Fruit fly (Drosophila melanogaster) whole organism, embryonic: ENCODE measurements around the gene dbe.
A peak's percentile ranks its signal among the peaks of the same experiment; 100 is the strongest.

Experiments
- Aef1 ChIP-seq: fragments of 200-800 bp; sonication (Bioruptor generic); IDR thresholded peaks from 3 replicates; pipeline ENCODE4 v1.3.6; 2022; ENCODE audit warnings: missing biosample characterization, missing genetic modification characterization
- Asciz ChIP-seq: fragments of 200-800 bp; sonication (Bioruptor generic); optimal IDR thresholded peaks from 2 replicates; lab custom pipeline; 2017; ENCODE audit warnings: missing biosample characterization, mild to moderate bottlenecking, missing genetic modification characterization, missing genetic modification reagents
- Atf3 ChIP-seq: fragments of 200-800 bp; sonication (Bioruptor generic); optimal IDR thresholded peaks from 3 replicates; lab custom pipeline; 2016; ENCODE audit warnings: missing biosample characterization, missing genetic modification characterization
- CG10366 ChIP-seq: fragments of 200-800 bp; sonication (Bioruptor generic); IDR thresholded peaks from 2 replicates; pipeline ENCODE4 v1.3.6; 2022; ENCODE audit warnings: missing biosample characterization, missing genetic modification characterization
- CG11085 ChIP-seq: fragments of 200-800 bp; sonication (Bioruptor generic); IDR thresholded peaks from 2 replicates; pipeline ENCODE4 v1.3.6; 2022; ENCODE audit warnings: missing biosample characterization, missing genetic modification characterization
- CG13894 ChIP-seq: fragments of 200-800 bp; sonication (Bioruptor generic); optimal IDR thresholded peaks from 3 replicates; lab custom pipeline; 2018; ENCODE audit warnings: missing biosample characterization, mild to moderate bottlenecking, missing genetic modification characterization, moderate library complexity
- CG14667 ChIP-seq: fragments of 200-800 bp; sonication (Bioruptor generic); IDR thresholded peaks from 2 replicates; pipeline ENCODE4 v1.3.6; 2022; ENCODE audit warnings: missing biosample characterization, missing genetic modification characterization
- CG1832 ChIP-seq: fragments of 200-800 bp; sonication (Bioruptor generic); optimal IDR thresholded peaks from 2 replicates; lab custom pipeline; 2017; ENCODE audit warnings: missing biosample characterization, mild to moderate bottlenecking, missing genetic modification characterization, inconsistent platforms
- CG2199 ChIP-seq: fragments of 200-800 bp; sonication (Bioruptor generic); IDR thresholded peaks from 3 replicates; pipeline ENCODE4 v1.3.6; 2022; ENCODE audit warnings: missing biosample characterization, missing genetic modification characterization
- CG2202 ChIP-seq: fragments of 200-800 bp; sonication (Bioruptor generic); optimal IDR thresholded peaks from 2 replicates; lab custom pipeline; 2018; ENCODE audit warnings: missing biosample characterization, mild to moderate bottlenecking, missing genetic modification characterization
- CG32767 ChIP-seq: fragments of 200-800 bp; sonication (Bioruptor generic); IDR thresholded peaks from 2 replicates; pipeline ENCODE4 v1.3.6; 2022; ENCODE audit warnings: missing biosample characterization, missing genetic modification characterization
- CG34224 ChIP-seq: fragments of 200-800 bp; sonication (Bioruptor generic); IDR thresholded peaks from 3 replicates; pipeline ENCODE4 v1.3.6; 2022; ENCODE audit warnings: missing biosample characterization, missing genetic modification characterization; ENCODE audit not compliant: partially characterized antibody
- CG3838 ChIP-seq: fragments of 200-800 bp; sonication (Bioruptor generic); optimal IDR thresholded peaks from 3 replicates; lab custom pipeline; 2016; ENCODE audit warnings: missing biosample characterization, missing genetic modification characterization
- CG4820 ChIP-seq: fragments of 200-800 bp; sonication (Bioruptor generic); optimal IDR thresholded peaks from 3 replicates; lab custom pipeline; 2016; ENCODE audit warnings: missing biosample characterization, missing genetic modification characterization
- CG5245 ChIP-seq: fragments of 200-800 bp; sonication (Bioruptor generic); optimal IDR thresholded peaks from 3 replicates; lab custom pipeline; 2016; ENCODE audit warnings: missing biosample characterization, missing genetic modification characterization
- CG5953 ChIP-seq: fragments of 200-800 bp; sonication (Bioruptor generic); IDR thresholded peaks from 2 replicates; pipeline ENCODE4 v1.3.6; 2022; ENCODE audit warnings: missing biosample characterization, missing genetic modification characterization
- CG6813 ChIP-seq: fragments of 200-800 bp; sonication (Bioruptor generic); optimal IDR thresholded peaks from 2 replicates; lab custom pipeline; 2017; ENCODE audit warnings: missing biosample characterization, missing genetic modification characterization, mild to moderate bottlenecking, moderate library complexity, missing genetic modification reagents
- CG7786 ChIP-seq: fragments of 200-800 bp; sonication (Bioruptor generic); optimal IDR thresholded peaks from 2 replicates; lab custom pipeline; 2016; ENCODE audit warnings: missing biosample characterization, missing genetic modification characterization
- CG8944 ChIP-seq: fragments of 200-800 bp; sonication (Bioruptor generic); optimal IDR thresholded peaks from 3 replicates; lab custom pipeline; 2016; ENCODE audit warnings: missing biosample characterization, missing genetic modification characterization
- CoRest ChIP-seq: fragments of 200-800 bp; sonication (Bioruptor generic); optimal IDR thresholded peaks from 3 replicates; lab custom pipeline; 2018; ENCODE audit warnings: missing biosample characterization, mild to moderate bottlenecking, missing genetic modification characterization, moderate library complexity
- D19A ChIP-seq: fragments of 200-800 bp; optimal IDR thresholded peaks from 3 replicates; lab custom pipeline; 2019; ENCODE audit warnings: missing biosample characterization, mild to moderate bottlenecking, missing genetic modification characterization, moderate library complexity
- Dfd ChIP-seq, 2 experiments: fragments of >200 bp; optimal IDR thresholded peaks; 2 replicates each; lab custom pipeline; 2017; ENCODE audit warnings: missing biosample characterization in 2 of 2, missing genetic modification characterization in 2 of 2
- Dip2 ChIP-seq: fragments of 200-800 bp; sonication (Bioruptor generic); IDR thresholded peaks from 2 replicates; pipeline ENCODE4 v1.3.6; 2022; ENCODE audit warnings: missing biosample characterization, missing genetic modification characterization
- Dp ChIP-seq: fragments of 200-800 bp; sonication (Bioruptor generic); optimal IDR thresholded peaks from 2 replicates; lab custom pipeline; 2018; ENCODE audit warnings: missing biosample characterization, mild to moderate bottlenecking, missing genetic modification characterization, moderate library complexity
- E2f2 ChIP-seq: fragments of 200-800 bp; sonication (Bioruptor generic); IDR thresholded peaks from 2 replicates; pipeline ENCODE4 v1.3.6; 2022; ENCODE audit warnings: missing biosample characterization, missing genetic modification characterization
- Gug ChIP-seq: fragments of 200-800 bp; sonication (Bioruptor generic); IDR thresholded peaks from 4 replicates; pipeline ENCODE4 v1.3.6; 2022; ENCODE audit warnings: missing biosample characterization, missing genetic modification characterization
- MTF-1 ChIP-seq: fragments of 200-800 bp; sonication (Bioruptor generic); optimal IDR thresholded peaks from 2 replicates; lab custom pipeline; 2018; ENCODE audit warnings: missing biosample characterization, mild to moderate bottlenecking, missing genetic modification characterization, borderline replicate concordance
- Pdp1 ChIP-seq, 2 experiments: fragments of 200-800 bp; sonication (Bioruptor generic); optimal IDR thresholded peaks; 3 replicates each; lab custom pipeline; 2016; ENCODE audit warnings: missing biosample characterization in 2 of 2, missing genetic modification characterization in 2 of 2, mild to moderate bottlenecking in 1 of 2, moderate library complexity in 1 of 2
- Poxn ChIP-seq: fragments of 200-800 bp; sonication (Bioruptor generic); IDR thresholded peaks from 2 replicates; pipeline ENCODE4 v1.3.6; 2022; ENCODE audit warnings: missing biosample characterization, missing genetic modification characterization
- Spps ChIP-seq: fragments of 200-800 bp; sonication (Bioruptor generic); optimal IDR thresholded peaks from 2 replicates; lab custom pipeline; 2018; ENCODE audit warnings: missing biosample characterization, mild to moderate bottlenecking, missing genetic modification characterization
- Tbp ChIP-seq: fragments of >200 bp; optimal IDR thresholded peaks from 2 replicates; lab custom pipeline; 2018; ENCODE audit warnings: missing biosample characterization, missing genetic modification characterization
- az2 ChIP-seq: fragments of 200-800 bp; sonication (Bioruptor generic); optimal IDR thresholded peaks from 3 replicates; lab custom pipeline; 2016; ENCODE audit warnings: missing biosample characterization, missing genetic modification characterization
- bsh ChIP-seq, 2 experiments: fragments of 200-800 bp; sonication (Bioruptor generic); optimal IDR thresholded peaks; 2 replicates each; lab custom pipeline; 2017 to 2018; ENCODE audit warnings: mild to moderate bottlenecking in 2 of 2, missing biosample characterization in 2 of 2, missing genetic modification characterization in 2 of 2, moderate library complexity in 1 of 2
- caup ChIP-seq: fragments of 200-800 bp; sonication (Bioruptor generic); optimal IDR thresholded peaks from 3 replicates; lab custom pipeline; 2017; ENCODE audit warnings: missing biosample characterization, mild to moderate bottlenecking, missing genetic modification characterization, moderate library complexity; ENCODE audit not compliant: severe bottlenecking
- crp ChIP-seq, 2 experiments: fragments of 200-800 bp; sonication (Bioruptor generic); optimal IDR thresholded peaks; 2 replicates in 1 of 2; 3 replicates in 1 of 2; lab custom pipeline; 2017; ENCODE audit warnings: missing biosample characterization in 2 of 2, missing genetic modification characterization in 2 of 2, mild to moderate bottlenecking in 1 of 2, moderate library complexity in 1 of 2
- ems ChIP-seq: fragments of 200-800 bp; sonication (Bioruptor generic); optimal IDR thresholded peaks from 3 replicates; lab custom pipeline; 2016; ENCODE audit warnings: missing biosample characterization, missing genetic modification characterization
- esg ChIP-seq: fragments of 200-800 bp; sonication (Bioruptor generic); conservative IDR thresholded peaks from 2 replicates; pipeline ENCODE4 v1.3.6; 2022; ENCODE audit warnings: missing biosample characterization, missing genetic modification characterization
- luna ChIP-seq: fragments of 200-800 bp; sonication (Bioruptor generic); optimal IDR thresholded peaks from 2 replicates; lab custom pipeline; 2016; ENCODE audit warnings: missing biosample characterization, missing genetic modification characterization
- phol ChIP-seq: fragments of 200-800 bp; sonication (Bioruptor generic); optimal IDR thresholded peaks from 3 replicates; lab custom pipeline; 2018; ENCODE audit warnings: missing biosample characterization, mild to moderate bottlenecking, missing genetic modification characterization, moderate library complexity
- ro ChIP-seq: fragments of 200-800 bp; sonication (Bioruptor generic); IDR thresholded peaks from 2 replicates; pipeline ENCODE4 v1.3.6; 2022; ENCODE audit warnings: missing biosample characterization, missing genetic modification characterization
- sd ChIP-seq: fragments of 200-800 bp; sonication (Bioruptor generic); optimal IDR thresholded peaks from 3 replicates; lab custom pipeline; 2018; ENCODE audit warnings: missing biosample characterization, mild to moderate bottlenecking, missing genetic modification characterization, moderate library complexity
- slp2 ChIP-seq: fragments of 200-800 bp; sonication (Bioruptor generic); optimal IDR thresholded peaks from 2 replicates; lab custom pipeline; 2016; ENCODE audit warnings: missing biosample characterization, missing genetic modification characterization
- ssp ChIP-seq: fragments of 200-800 bp; sonication (Bioruptor generic); IDR thresholded peaks from 2 replicates; pipeline ENCODE4 v1.3.6; 2022; ENCODE audit warnings: missing biosample characterization, missing genetic modification characterization
- sug ChIP-seq: fragments of 200-800 bp; optimal IDR thresholded peaks from 2 replicates; lab custom pipeline; 2019; ENCODE audit warnings: missing biosample characterization, mild to moderate bottlenecking, missing genetic modification characterization, moderate library complexity
- tgo ChIP-seq: fragments of 200-800 bp; sonication (Bioruptor generic); IDR thresholded peaks from 3 replicates; pipeline ENCODE4 v1.3.6; 2022; ENCODE audit warnings: missing biosample characterization, missing genetic modification characterization
- tin ChIP-seq: fragments of 200-800 bp; sonication (Bioruptor generic); optimal IDR thresholded peaks from 3 replicates; lab custom pipeline; 2016; ENCODE audit warnings: missing biosample characterization, missing genetic modification characterization
- tup ChIP-seq: fragments of 200-800 bp; sonication (Bioruptor generic); optimal IDR thresholded peaks from 2 replicates; lab custom pipeline; 2016; ENCODE audit warnings: missing biosample characterization, mild to moderate bottlenecking, missing genetic modification characterization, moderate library complexity
- unc-4 ChIP-seq: fragments of 200-800 bp; sonication (Bioruptor generic); IDR thresholded peaks from 2 replicates; pipeline ENCODE4 v1.3.6; 2022; ENCODE audit warnings: missing biosample characterization, missing genetic modification characterization; ENCODE audit not compliant: partially characterized antibody
- vnd ChIP-seq: fragments of 200-800 bp; sonication (Bioruptor generic); IDR thresholded peaks from 3 replicates; pipeline ENCODE4 v1.3.6; 2022; ENCODE audit warnings: missing biosample characterization, missing genetic modification characterization; ENCODE audit not compliant: partially characterized antibody

The dbe gene

dm6 chr2L:870749-871418, 1.2 kb upstream of the dbe start (continued):
- TF ChIP-seq Dip2 (GFP tag; lab: Robert Waterston, UW) (no peak), ems (GFP tag; lab: Kevin White, UChicago) (peak; percentile 72), CG3838 (GFP tag; lab: Kevin White, UChicago) (no peak), D19A (peak; percentile 30), CG2202 (tag; lab: Kevin White, UChicago) (peak; percentile 5), CG6813 (GFP tag; lab: Kevin White, UChicago) (peak; percentile 61), crp (GFP tag; optimal IDR thresholded peaks at IDR 0.05; lab: Kevin White, UChicago) (peak in 1 of 2 experiments; percentile 13), ssp (GFP tag; lab: Robert Waterston, UW) (no peak; the same call in 1 of the 2 replicates), phol (peak; percentile 99), CG14667 (GFP tag; lab: Robert Waterston, UW) (no peak), CG1832 (no peak), CoRest (tag; lab: Kevin White, UChicago) (peak; percentile 76), vnd (0 out of 3 replicates have a peak, but pooled peaks have one; percentile 32), CG34224 (no peak), slp2 (GFP tag; lab: Kevin White, UChicago) (peak; percentile 77), Asciz (GFP tag; lab: Kevin White, UChicago) (no peak), unc-4 (GFP tag; lab: Robert Waterston, UW) (0 out of 2 replicates have a peak, but pooled peaks have one; percentile 29), CG2199 (GFP tag; lab: Robert Waterston, UW) (peak; percentile 42; the same call in 1 of the 3 replicates), tup (GFP tag; lab: Kevin White, UChicago) (peak; percentile 68), CG11085 (GFP tag; lab: Robert Waterston, UW) (peak; percentile 38; the same call in 1 of the 2 replicates), Gug (GFP tag; lab: Robert Waterston, UW) (peak; percentile 71), esg (GFP tag; lab: Robert Waterston, UW) (peak; percentile 59), sug (tag; lab: Kevin White, UChicago) (peak; percentile 65), Poxn (GFP tag; lab: Robert Waterston, UW) (no peak), ro (GFP tag; lab: Robert Waterston, UW) (0 out of 2 replicates have a peak, but pooled peaks have one; percentile 15), CG8944 (GFP tag; lab: Kevin White, UChicago) (peak; percentile 59), E2f2 (GFP tag; lab: Robert Waterston, UW) (peak; percentile 26; the same call in 1 of the 2 replicates), tin (GFP tag; lab: Kevin White, UChicago) (peak; percentile 59), MTF-1 (no peak), CG7786 (peak; percentile 80), sd (tag; lab: Kevin White, UChicago) (peak; percentile 92), caup (GFP tag; lab: Kevin White, UChicago) (peak; percentile 61), Aef1 (GFP tag; lab: Robert Waterston, UW) (peak; percentile 58), Pdp1 (GFP tag; optimal IDR thresholded peaks at IDR 0.05; lab: Kevin White, UChicago) (peak; percentile 73 to 99), CG4820 (peak; percentile 52), az2 (GFP tag; lab: Kevin White, UChicago) (peak; percentile 74), bsh (GFP tag; optimal IDR thresholded peaks at IDR 0.05; lab: Kevin White, UChicago) (peak in 1 of 2 experiments; percentile 68), Tbp (no peak), Dp (GFP tag; lab: Kevin White, UChicago) (no peak), Atf3 (peak; percentile 57), tgo (GFP tag; lab: Robert Waterston, UW) (peak; percentile 66; the same call in 2 of the 3 replicates), CG5245 (GFP tag; lab: Kevin White, UChicago) (peak; percentile 7), CG13894 (tag; lab: Kevin White, UChicago) (peak; percentile 7), CG32767 (no peak; the same call in 1 of the 2 replicates), CG10366 (GFP tag; lab: Robert Waterston, UW) (peak; percentile 72), luna (peak; percentile 76), Spps (tag; lab: Kevin White, UChicago) (no peak), Dfd (GFP tag; optimal IDR thresholded peaks at IDR 0.05; lab: Kevin White, UChicago) (no peak), CG5953 (GFP tag; lab: Robert Waterston, UW) (no peak)
